Fruit fly (Drosophila melanogaster) whole organism, prepupa: ENCODE data around the gene kat80.
A peak's percentile ranks its signal among the peaks of the same experiment; 100 is the strongest.

ENCODE experiments used
- CG10669 ChIP-seq: fragments of 200-800 bp; sonication (Bioruptor generic); optimal IDR thresholded peaks from 3 replicates; lab custom pipeline; 2018; ENCODE audit warnings: missing biosample characterization, mild to moderate bottlenecking, missing genetic modification characterization, moderate library complexity
- CG11294 ChIP-seq: fragments of 200-800 bp; sonication (Bioruptor generic); IDR thresholded peaks from 2 replicates; pipeline ENCODE4 v1.3.6; 2022; ENCODE audit warnings: missing biosample characterization, missing genetic modification characterization
- CG11902 ChIP-seq: fragments of 200-800 bp; sonication (Bioruptor generic); optimal IDR thresholded peaks from 3 replicates; lab custom pipeline; 2016; ENCODE audit warnings: missing biosample characterization, missing genetic modification characterization
- CG15336 ChIP-seq: fragments of 200-800 bp; sonication (Bioruptor generic); IDR thresholded peaks from 2 replicates; pipeline ENCODE4 v1.3.6; 2022; ENCODE audit warnings: missing biosample characterization, missing genetic modification characterization
- CG3032 ChIP-seq: fragments of 200-800 bp; optimal IDR thresholded peaks from 2 replicates; lab custom pipeline; 2019; ENCODE audit warnings: missing biosample characterization, mild to moderate bottlenecking, missing genetic modification characterization, moderate library complexity
- CG31627 ChIP-seq: fragments of 200-800 bp; sonication (Bioruptor generic); optimal IDR thresholded peaks from 3 replicates; lab custom pipeline; 2016; ENCODE audit warnings: missing biosample characterization, missing genetic modification characterization
- CG32006 ChIP-seq: fragments of 200-800 bp; sonication (Bioruptor generic); optimal IDR thresholded peaks from 3 replicates; lab custom pipeline; 2017; ENCODE audit warnings: missing biosample characterization, mild to moderate bottlenecking, missing genetic modification characterization
- CG3919 ChIP-seq: fragments of 200-800 bp; sonication (Bioruptor generic); optimal IDR thresholded peaks from 3 replicates; lab custom pipeline; 2016; ENCODE audit warnings: missing biosample characterization, missing genetic modification characterization
- CG4318 ChIP-seq: fragments of 200-800 bp; sonication (Bioruptor generic); optimal IDR thresholded peaks from 3 replicates; lab custom pipeline; 2017; ENCODE audit warnings: missing biosample characterization, mild to moderate bottlenecking, missing genetic modification characterization
- CG6163 ChIP-seq: fragments of 200-800 bp; sonication (Bioruptor generic); IDR thresholded peaks from 3 replicates; pipeline ENCODE4 v1.3.6; 2022; ENCODE audit warnings: missing biosample characterization, missing genetic modification characterization
- CG6792 ChIP-seq: fragments of 200-800 bp; sonication (Bioruptor generic); optimal IDR thresholded peaks from 3 replicates; lab custom pipeline; 2016; ENCODE audit warnings: missing biosample characterization, missing genetic modification characterization
- CG6808 ChIP-seq: fragments of 200-800 bp; sonication (Bioruptor generic); optimal IDR thresholded peaks from 3 replicates; lab custom pipeline; 2017; ENCODE audit warnings: missing biosample characterization, missing genetic modification characterization, mild to moderate bottlenecking, moderate library complexity, missing genetic modification reagents
- CG6854 ChIP-seq: fragments of 200-800 bp; sonication (Bioruptor generic); optimal IDR thresholded peaks from 2 replicates; lab custom pipeline; 2017; ENCODE audit warnings: missing biosample characterization, mild to moderate bottlenecking, missing genetic modification characterization
- CG7368 ChIP-seq: fragments of 200-800 bp; sonication (Bioruptor generic); optimal IDR thresholded peaks from 3 replicates; lab custom pipeline; 2016; ENCODE audit warnings: missing biosample characterization, missing genetic modification characterization
- CG8119 ChIP-seq: fragments of 200-800 bp; sonication (Bioruptor generic); IDR thresholded peaks from 3 replicates; pipeline ENCODE4 v1.3.6; 2022; ENCODE audit warnings: missing biosample characterization, missing genetic modification characterization
- CG8632 ChIP-seq: fragments of 200-800 bp; sonication (Bioruptor generic); optimal IDR thresholded peaks from 3 replicates; lab custom pipeline; 2016; ENCODE audit warnings: missing biosample characterization, missing genetic modification characterization
- CG9139 ChIP-seq: fragments of 200-800 bp; sonication (Bioruptor generic); optimal IDR thresholded peaks from 3 replicates; lab custom pipeline; 2017; ENCODE audit warnings: missing biosample characterization, mild to moderate bottlenecking, missing genetic modification characterization
- Eip75B ChIP-seq: fragments of 200-800 bp; sonication (Bioruptor generic); optimal IDR thresholded peaks from 3 replicates; lab custom pipeline; 2016; ENCODE audit warnings: missing biosample characterization, missing genetic modification characterization
- Eip78C ChIP-seq: fragments of 200-800 bp; sonication (Bioruptor generic); peaks from one replicate; lab custom pipeline; 2016; ENCODE audit warnings: missing biosample characterization, missing genetic modification characterization
- Ets96B ChIP-seq: fragments of 200-800 bp; optimal IDR thresholded peaks from 2 replicates; lab custom pipeline; 2019; ENCODE audit warnings: missing biosample characterization, mild to moderate bottlenecking, missing genetic modification characterization, moderate library complexity
- Hr39 ChIP-seq: fragments of 200-800 bp; sonication (Bioruptor generic); optimal IDR thresholded peaks from 2 replicates; lab custom pipeline; 2016; ENCODE audit warnings: missing biosample characterization, missing genetic modification characterization
- Hr4 ChIP-seq: fragments of 200-800 bp; sonication (Bioruptor generic); optimal IDR thresholded peaks from 3 replicates; lab custom pipeline; 2016; ENCODE audit warnings: missing biosample characterization, missing genetic modification characterization
- Lpt ChIP-seq: fragments of 200-800 bp; sonication (Bioruptor generic); optimal IDR thresholded peaks from 3 replicates; lab custom pipeline; 2016; ENCODE audit warnings: missing biosample characterization, missing genetic modification characterization
- Met ChIP-seq: fragments of 200-800 bp; sonication (Bioruptor generic); optimal IDR thresholded peaks from 3 replicates; lab custom pipeline; 2016; ENCODE audit warnings: missing biosample characterization, missing genetic modification characterization
- OdsH ChIP-seq: fragments of 200-800 bp; sonication (Bioruptor generic); optimal IDR thresholded peaks from 3 replicates; lab custom pipeline; 2016; ENCODE audit warnings: missing biosample characterization, missing genetic modification characterization
- Sox102F ChIP-seq: fragments of 200-800 bp; sonication (Bioruptor generic); optimal IDR thresholded peaks from 2 replicates; lab custom pipeline; 2016; ENCODE audit warnings: missing biosample characterization, mild to moderate bottlenecking, missing genetic modification characterization
- Sox14 ChIP-seq: fragments of 200-800 bp; sonication (Bioruptor generic); optimal IDR thresholded peaks from 3 replicates; lab custom pipeline; 2016; ENCODE audit warnings: missing biosample characterization, missing genetic modification characterization
- Sox15 ChIP-seq: fragments of 200-800 bp; sonication (Bioruptor generic); optimal IDR thresholded peaks from 3 replicates; lab custom pipeline; 2016; ENCODE audit warnings: missing biosample characterization, missing genetic modification characterization
- achi ChIP-seq: fragments of 200-800 bp; sonication (Bioruptor generic); optimal IDR thresholded peaks from 3 replicates; lab custom pipeline; 2016; ENCODE audit warnings: missing biosample characterization, missing genetic modification characterization
- acj6 ChIP-seq: fragments of 200-800 bp; sonication (Bioruptor generic); optimal IDR thresholded peaks from 3 replicates; lab custom pipeline; 2016; ENCODE audit warnings: missing biosample characterization, missing genetic modification characterization
- cyc ChIP-seq: fragments of 200-800 bp; sonication (Bioruptor generic); optimal IDR thresholded peaks from 3 replicates; lab custom pipeline; 2016; ENCODE audit warnings: missing biosample characterization, missing genetic modification characterization
- dac ChIP-seq: fragments of 200-800 bp; sonication (Bioruptor generic); optimal IDR thresholded peaks from 2 replicates; lab custom pipeline; 2017; ENCODE audit warnings: missing biosample characterization, mild to moderate bottlenecking, missing genetic modification characterization
- eg ChIP-seq: fragments of 200-800 bp; sonication (Bioruptor generic); IDR thresholded peaks from 3 replicates; pipeline ENCODE4 v1.3.6; 2022; ENCODE audit warnings: missing biosample characterization, missing genetic modification characterization
- esn ChIP-seq: fragments of 200-800 bp; sonication (Bioruptor generic); optimal IDR thresholded peaks from 2 replicates; lab custom pipeline; 2016; ENCODE audit warnings: missing biosample characterization, mild to moderate bottlenecking, missing genetic modification characterization, moderate library complexity
- fd85E ChIP-seq: fragments of 200-800 bp; sonication (Bioruptor generic); optimal IDR thresholded peaks from 3 replicates; lab custom pipeline; 2016; ENCODE audit warnings: missing biosample characterization, missing genetic modification characterization
- lz ChIP-seq: fragments of 200-800 bp; sonication (Bioruptor generic); optimal IDR thresholded peaks from 3 replicates; lab custom pipeline; 2016; ENCODE audit warnings: missing biosample characterization, missing genetic modification characterization
- net ChIP-seq: fragments of 200-800 bp; sonication (Bioruptor generic); optimal IDR thresholded peaks from 3 replicates; lab custom pipeline; 2016; ENCODE audit warnings: missing biosample characterization, missing genetic modification characterization
- pdm3 ChIP-seq: fragments of 200-800 bp; sonication (Bioruptor generic); optimal IDR thresholded peaks from 3 replicates; lab custom pipeline; 2016; ENCODE audit warnings: missing biosample characterization, missing genetic modification characterization
- salr ChIP-seq, 2 experiments: fragments of 200-800 bp; sonication (Bioruptor generic); optimal IDR thresholded peaks; 3 replicates each; lab custom pipeline; 2016 to 2018; ENCODE audit warnings: missing biosample characterization in 2 of 2, missing genetic modification characterization in 2 of 2, mild to moderate bottlenecking in 1 of 2
- spab ChIP-seq: fragments of 200-800 bp; sonication (Bioruptor generic); optimal IDR thresholded peaks from 2 replicates; lab custom pipeline; 2017; ENCODE audit warnings: missing biosample characterization, mild to moderate bottlenecking, missing genetic modification characterization, missing genetic modification reagents
- ss ChIP-seq, 2 experiments: fragments of 200-800 bp; sonication (Bioruptor generic); optimal IDR thresholded peaks; 2 replicates in 1 of 2; 3 replicates in 1 of 2; lab custom pipeline; 2017 to 2018; ENCODE audit warnings: mild to moderate bottlenecking in 2 of 2, missing biosample characterization in 2 of 2, missing genetic modification characterization in 2 of 2, moderate library complexity in 1 of 2
- svp ChIP-seq: fragments of 200-800 bp; sonication (Bioruptor generic); peaks from one replicate; lab custom pipeline; 2016; ENCODE audit warnings: missing biosample characterization, missing genetic modification characterization
- topi ChIP-seq: fragments of 200-800 bp; sonication (Bioruptor generic); optimal IDR thresholded peaks from 3 replicates; lab custom pipeline; 2016; ENCODE audit warnings: missing biosample characterization, missing genetic modification characterization
- vri ChIP-seq: fragments of 200-800 bp; sonication (Bioruptor generic); optimal IDR thresholded peaks from 3 replicates; lab custom pipeline; 2016; ENCODE audit warnings: missing biosample characterization, mild to moderate bottlenecking, missing genetic modification characterization

kat80 gene

DNA sequence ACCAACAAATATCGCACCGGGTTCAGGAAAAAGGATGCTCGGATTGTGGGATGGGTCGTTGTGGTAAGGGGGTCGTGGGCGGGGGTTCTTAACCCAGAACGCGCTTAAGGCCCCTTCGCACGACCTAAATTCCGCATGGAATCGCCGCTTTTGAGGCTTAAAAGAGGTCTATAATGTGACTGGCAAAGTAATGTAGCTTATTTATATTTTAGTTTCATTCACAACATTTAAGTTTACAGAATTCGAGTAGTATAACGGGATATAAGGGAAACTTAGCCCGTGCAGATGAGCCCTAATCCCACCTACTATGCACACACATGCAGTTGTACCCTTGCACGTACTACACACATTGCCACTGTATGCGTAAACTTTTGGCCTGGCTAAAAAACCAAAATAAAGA is 2.8 kb upstream of the kat80 start (continued):
- TF ChIP-seq CG8119 (GFP tag; lab: Robert Waterston, UW), result peak; percentile 90
- TF ChIP-seq CG4318 (GFP tag; lab: Kevin White, UChicago), result peak; percentile 63
- peak; percentile 49 for TF ChIP-seq Hr4 (GFP tag; lab: Kevin White, UChicago)
- TF ChIP-seq Sox15 (GFP tag; lab: Kevin White, UChicago), result peak; percentile 69
- peak; percentile 13 for TF ChIP-seq fd85E (GFP tag; lab: Kevin White, UChicago)
- TF ChIP-seq salr (GFP tag; optimal IDR thresholded peaks at IDR 0.05; lab: Kevin White, UChicago), result peak; percentile 50 to 80
- peak; percentile 80 for TF ChIP-seq vri (GFP tag; lab: Kevin White, UChicago)
- peak; percentile 79 for TF ChIP-seq net
- TF ChIP-seq Ets96B (tag; lab: Kevin White, UChicago), result peak; percentile 86
- TF ChIP-seq CG32006, result peak; percentile 78
- peak; percentile 75 for TF ChIP-seq CG7368 (GFP tag; lab: Kevin White, UChicago)
- peak; percentile 77 for TF ChIP-seq CG31627 (GFP tag; lab: Kevin White, UChicago)
- TF ChIP-seq svp (GFP tag; lab: Kevin White, UChicago), result peak; percentile 73
- peak; percentile 87 for TF ChIP-seq Met (GFP tag; lab: Kevin White, UChicago)
- TF ChIP-seq eg (GFP tag; lab: Robert Waterston, UW), result peak; percentile 90
- TF ChIP-seq achi (GFP tag; lab: Kevin White, UChicago), result peak; percentile 85

dm6 chrX:16277878-16278506 is 2.0 kb upstream of the kat80 start, which contains the start of gene eas:
TSS of gene eas (plus strand) at chrX:16278328.
- TF ChIP-seq Met (GFP tag; lab: Kevin White, UChicago), result no peak
- TF ChIP-seq CG31627 (GFP tag; lab: Kevin White, UChicago), result peak; percentile 16
- 0 out of 3 replicates have a peak, but pooled peaks have one; percentile 7 for TF ChIP-seq CG6163 (GFP tag; lab: Robert Waterston, UW)
- no peak for TF ChIP-seq Lpt (GFP tag; lab: Kevin White, UChicago)
- TF ChIP-seq OdsH (GFP tag; lab: Kevin White, UChicago), result no peak
- TF ChIP-seq Sox15 (GFP tag; lab: Kevin White, UChicago), result no peak
- TF ChIP-seq CG8632 (GFP tag; lab: Kevin White, UChicago), result no peak
- no peak for TF ChIP-seq topi
- TF ChIP-seq esn, result peak; percentile 31
- TF ChIP-seq dac (GFP tag; lab: Kevin White, UChicago), result no peak
- TF ChIP-seq Hr39 (GFP tag; lab: Kevin White, UChicago), result peak; percentile 36
- no peak for TF ChIP-seq Sox14
- TF ChIP-seq CG6792, result no peak
- peak in 1 of 2 experiments; percentile 7 for TF ChIP-seq salr (GFP tag; optimal IDR thresholded peaks at IDR 0.05; lab: Kevin White, UChicago)
- no peak for TF ChIP-seq ss (GFP tag; optimal IDR thresholded peaks at IDR 0.05; lab: Kevin White, UChicago)
- peak; percentile 55 for TF ChIP-seq Eip78C (GFP tag; lab: Kevin White, UChicago)
- TF ChIP-seq lz (GFP tag; lab: Kevin White, UChicago), result peak; percentile 16
- no peak for TF ChIP-seq spab (GFP tag; lab: Kevin White, UChicago)
- TF ChIP-seq acj6, result peak; percentile 27
- TF ChIP-seq CG3919, result no peak

- TF ChIP-seq Eip75B (GFP tag; lab: Kevin White, UChicago) (no peak), Eip78C (GFP tag; lab: Kevin White, UChicago) (peak; percentile 11)
These were observed 669 bp downstream of the kat80 start for dm6 chrX:16275168-16275853.

- TF ChIP-seq CG32006 (no peak), CG15336 (GFP tag; lab: Robert Waterston, UW) (0 out of 2 replicates have a peak, but pooled peaks have one; percentile 35), spab (GFP tag; lab: Kevin White, UChicago) (peak; percentile 31), Eip75B (GFP tag; lab: Kevin White, UChicago) (peak; percentile 8), cyc (GFP tag; lab: Kevin White, UChicago) (peak; percentile 35), CG11294 (GFP tag; lab: Robert Waterston, UW) (no peak), pdm3 (GFP tag; lab: Kevin White, UChicago) (no peak), CG9139 (GFP tag; lab: Kevin White, UChicago) (peak; percentile 76), CG10669 (GFP tag; lab: Kevin White, UChicago) (peak; percentile 42), CG3032 (tag; lab: Kevin White, UChicago) (peak; percentile 20), topi (peak; percentile 52), Eip78C (GFP tag; lab: Kevin White, UChicago) (peak; percentile 70), esn (peak; percentile 42), CG6854 (GFP tag; lab: Kevin White, UChicago) (peak; percentile 49), Sox14 (peak; percentile 17), CG6808 (peak; percentile 52), CG31627 (GFP tag; lab: Kevin White, UChicago) (peak; percentile 47), Sox102F (no peak), CG11902 (GFP tag; lab: Kevin White, UChicago) (no peak)
These were observed 5.2 kb downstream of the kat80 start, which contains the start of gene Mfe2 for dm6 chrX:16270795-16271194. TSS of gene Mfe2 (plus strand) at chrX:16270951.
